Fruit fly (Drosophila melanogaster) whole organism, pupa: ENCODE results near the gene Dap160.

ENCODE experiments used
- CG15710 ChIP-seq: fragments of 200-800 bp; sonication (Bioruptor generic); optimal IDR thresholded peaks from 2 replicates; lab custom pipeline; 2018; ENCODE audit warnings: missing biosample characterization, mild to moderate bottlenecking, missing genetic modification characterization, moderate library complexity
- CG17806 ChIP-seq: fragments of 200-800 bp; sonication (Bioruptor generic); optimal IDR thresholded peaks from 2 replicates; lab custom pipeline; 2018; ENCODE audit warnings: missing biosample characterization, mild to moderate bottlenecking, missing genetic modification characterization, moderate library complexity
- gl ChIP-seq: fragments of 200-800 bp; sonication (Bioruptor generic); optimal IDR thresholded peaks from 2 replicates; lab custom pipeline; 2018; ENCODE audit warnings: missing biosample characterization, mild to moderate bottlenecking, missing genetic modification characterization

DNA sequence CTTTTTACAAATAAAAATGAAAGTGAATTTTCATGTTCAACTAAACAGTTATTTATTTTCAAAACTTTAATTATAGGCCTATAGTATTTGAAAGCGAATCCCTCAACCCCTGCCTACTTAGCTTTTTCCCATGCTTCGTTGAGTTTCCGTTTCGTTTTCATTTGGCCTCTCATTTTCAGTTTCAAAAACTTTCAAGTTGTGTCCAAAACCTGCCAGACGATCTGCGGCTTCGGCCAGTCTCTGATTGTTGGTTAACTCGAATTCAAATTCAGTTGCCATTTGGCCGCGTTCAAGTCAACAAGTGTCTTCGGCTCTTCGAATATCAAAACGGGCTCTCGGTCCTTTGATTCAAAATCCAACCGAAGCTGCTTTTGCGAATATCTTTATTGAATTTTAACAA, 51.2 kb downstream of the Dap160 start, which contains the start of gene CG14397:
- no peak for TF ChIP-seq CG15710 (tag; lab: Kevin White, UChicago)
- no peak for TF ChIP-seq CG17806 (tag; lab: Kevin White, UChicago)
- no peak for TF ChIP-seq gl
